Fruit fly (Drosophila melanogaster) whole organism, wandering third instar larva: ENCODE data around the gene mask.

ENCODE experiments used
- Abd-B ChIP-seq: fragments of >200 bp; optimal IDR thresholded peaks from 2 replicates; lab custom pipeline; 2017; ENCODE audit warnings: missing biosample characterization, missing genetic modification characterization
- CG32264 ChIP-seq: fragments of 200-800 bp; sonication (Bioruptor generic); optimal IDR thresholded peaks from 2 replicates; lab custom pipeline; 2016; ENCODE audit warnings: missing biosample characterization, missing genetic modification characterization
- CG9705 ChIP-seq: fragments of 200-800 bp; sonication (Bioruptor generic); optimal IDR thresholded peaks from 2 replicates; lab custom pipeline; 2018; ENCODE audit warnings: missing biosample characterization, mild to moderate bottlenecking, missing genetic modification characterization
- CrebA ChIP-seq: fragments of 200-800 bp; sonication (Bioruptor generic); optimal IDR thresholded peaks from 2 replicates; lab custom pipeline; 2016; ENCODE audit warnings: missing biosample characterization, mild to moderate bottlenecking, missing genetic modification characterization, borderline replicate concordance
- Dfd ChIP-seq: fragments of >200 bp; optimal IDR thresholded peaks from 2 replicates; lab custom pipeline; 2017; ENCODE audit warnings: missing biosample characterization, missing genetic modification characterization
- Dif ChIP-seq: fragments of 200-275, 200-300 bp; sonication (Bioruptor generic); optimal IDR thresholded peaks from 2 replicates; lab custom pipeline; 2018; ENCODE audit warnings: missing biosample characterization, missing genetic modification characterization; ENCODE audit not compliant: partially characterized antibody
- GATAd ChIP-seq: sonication (Bioruptor generic); optimal IDR thresholded peaks from 2 replicates; lab custom pipeline; 2016; ENCODE audit warnings: missing biosample characterization, missing genetic modification characterization
- HLH106 ChIP-seq: fragments of 200-800 bp; optimal IDR thresholded peaks from 3 replicates; lab custom pipeline; 2019; ENCODE audit warnings: missing biosample characterization, mild to moderate bottlenecking, missing genetic modification characterization, moderate library complexity
- Hnf4 ChIP-seq: fragments of 200-800 bp; sonication (Bioruptor generic); optimal IDR thresholded peaks from 2 replicates; lab custom pipeline; 2016; ENCODE audit warnings: missing biosample characterization, mild to moderate bottlenecking, missing genetic modification characterization
- Hr78 ChIP-seq: fragments of >200 bp; optimal IDR thresholded peaks from 2 replicates; lab custom pipeline; 2017; ENCODE audit warnings: missing biosample characterization, missing genetic modification characterization
- Hr83 ChIP-seq: fragments of 200-300 bp; sonication (Bioruptor generic); optimal IDR thresholded peaks from 2 replicates; lab custom pipeline; 2016; ENCODE audit warnings: missing biosample characterization, mild to moderate bottlenecking, missing genetic modification characterization, moderate library complexity; ENCODE audit not compliant: poor library complexity, severe bottlenecking
- Jra ChIP-seq: sonication (Bioruptor generic); optimal IDR thresholded peaks from 2 replicates; lab custom pipeline; 2016; ENCODE audit warnings: missing biosample characterization, missing genetic modification characterization
- Mio ChIP-seq: sonication (Bioruptor generic); optimal IDR thresholded peaks from 2 replicates; lab custom pipeline; 2016; ENCODE audit warnings: missing biosample characterization, missing genetic modification characterization
- Myc ChIP-seq: fragments of >200 bp; optimal IDR thresholded peaks from 2 replicates; lab custom pipeline; 2017
- N ChIP-seq: fragments of >200 bp; optimal IDR thresholded peaks from 2 replicates; lab custom pipeline; 2018; ENCODE audit warnings: missing biosample characterization, missing external identifiers, missing genetic modification characterization
- OdsH ChIP-seq: fragments of 200-800 bp; sonication (Bioruptor generic); optimal IDR thresholded peaks from 2 replicates; lab custom pipeline; 2016; ENCODE audit warnings: missing biosample characterization, mild to moderate bottlenecking, missing genetic modification characterization
- Rel ChIP-seq, 2 experiments: fragments of 200-800 bp; sonication (Bioruptor generic) in 1 of 2; optimal IDR thresholded peaks; 2 replicates in 1 of 2; 3 replicates in 1 of 2; lab custom pipeline; 2016 to 2019; ENCODE audit warnings: mild to moderate bottlenecking in 2 of 2, missing biosample characterization in 2 of 2, missing genetic modification characterization in 2 of 2, moderate library complexity in 1 of 2
- Sp1 ChIP-seq: fragments of 200-800 bp; sonication (Bioruptor generic); optimal IDR thresholded peaks from 3 replicates; lab custom pipeline; 2019; ENCODE audit warnings: missing biosample characterization, mild to moderate bottlenecking, missing genetic modification characterization, moderate library complexity
- Vsx2 ChIP-seq: fragments of 200-300, 225-300 bp; sonication (Bioruptor generic); optimal IDR thresholded peaks from 2 replicates; lab custom pipeline; 2018; ENCODE audit warnings: missing biosample characterization, missing genetic modification characterization; ENCODE audit not compliant: partially characterized antibody
- br ChIP-seq: fragments of 200-800 bp; sonication (Bioruptor generic); optimal IDR thresholded peaks from 2 replicates; lab custom pipeline; 2016; ENCODE audit warnings: missing biosample characterization, missing genetic modification characterization
- brk ChIP-seq: fragments of 200-800 bp; sonication (Bioruptor generic); optimal IDR thresholded peaks from 2 replicates; lab custom pipeline; 2016; ENCODE audit warnings: missing biosample characterization, mild to moderate bottlenecking, missing genetic modification characterization
- dl ChIP-seq, 2 experiments: fragments of 175-275, 200-275 bp in 1 of 2; fragments of 200-275 bp in 1 of 2; sonication (Bioruptor generic); optimal IDR thresholded peaks; lab custom pipeline; 2018; ENCODE audit warnings: mild to moderate bottlenecking in 2 of 2, missing biosample characterization in 2 of 2, missing genetic modification characterization in 2 of 2, moderate library complexity in 2 of 2; ENCODE audit not compliant: partially characterized antibody in 2 of 2, insufficient read depth in 1 of 2
- dmrt93B ChIP-seq: fragments of 200-800 bp; sonication (Bioruptor generic); optimal IDR thresholded peaks from 2 replicates; lab custom pipeline; 2018; ENCODE audit warnings: missing biosample characterization, mild to moderate bottlenecking, missing genetic modification characterization
- dsf ChIP-seq: sonication (Bioruptor generic); optimal IDR thresholded peaks from 2 replicates; lab custom pipeline; 2016; ENCODE audit warnings: missing biosample characterization, missing genetic modification characterization, borderline replicate concordance
- ey ChIP-seq: fragments of 200-800 bp; sonication (Bioruptor generic); optimal IDR thresholded peaks from 2 replicates; lab custom pipeline; 2016; ENCODE audit warnings: missing biosample characterization, missing genetic modification characterization
- foxo ChIP-seq, 2 experiments: fragments of 200-800 bp; sonication (Bioruptor generic); optimal IDR thresholded peaks; 2 replicates in 1 of 2; 3 replicates in 1 of 2; lab custom pipeline; 2016 to 2017; ENCODE audit warnings: missing biosample characterization in 2 of 2, missing genetic modification characterization in 2 of 2
- fru ChIP-seq: fragments of 200-800 bp; sonication (Bioruptor generic); optimal IDR thresholded peaks from 3 replicates; lab custom pipeline; 2016; ENCODE audit warnings: missing biosample characterization, mild to moderate bottlenecking, missing genetic modification characterization
- h ChIP-seq: fragments of 200-800 bp; sonication (Bioruptor generic); optimal IDR thresholded peaks from 3 replicates; lab custom pipeline; 2016; ENCODE audit warnings: missing biosample characterization, mild to moderate bottlenecking, missing genetic modification characterization
- jim ChIP-seq: fragments of 175-275, 200-325 bp; sonication (Bioruptor generic); optimal IDR thresholded peaks from 2 replicates; lab custom pipeline; 2016; ENCODE audit warnings: missing biosample characterization, mild to moderate bottlenecking, missing genetic modification characterization
- lola ChIP-seq: fragments of >200 bp; optimal IDR thresholded peaks from 2 replicates; lab custom pipeline; 2017; ENCODE audit warnings: missing biosample characterization, missing genetic modification characterization
- pan ChIP-seq: fragments of >200 bp; optimal IDR thresholded peaks from 2 replicates; lab custom pipeline; 2017
- psq ChIP-seq: fragments of 200-800 bp; sonication (Bioruptor generic); optimal IDR thresholded peaks from 3 replicates; lab custom pipeline; 2017; ENCODE audit warnings: missing biosample characterization, mild to moderate bottlenecking, missing genetic modification characterization, moderate library complexity
- rgr ChIP-seq: fragments of 200-800 bp; sonication (Bioruptor generic); optimal IDR thresholded peaks from 3 replicates; lab custom pipeline; 2016; ENCODE audit warnings: missing biosample characterization, mild to moderate bottlenecking, missing genetic modification characterization
- sage ChIP-seq: fragments of 200-800 bp; sonication (Bioruptor generic); optimal IDR thresholded peaks from 2 replicates; lab custom pipeline; 2016; ENCODE audit warnings: missing biosample characterization, mild to moderate bottlenecking, missing genetic modification characterization
- sv ChIP-seq: fragments of 200-800 bp; sonication (Bioruptor generic); optimal IDR thresholded peaks from 3 replicates; lab custom pipeline; 2016; ENCODE audit warnings: missing biosample characterization, missing genetic modification characterization
- tai ChIP-seq: sonication (Bioruptor generic); optimal IDR thresholded peaks from 2 replicates; lab custom pipeline; 2016; ENCODE audit warnings: missing biosample characterization, missing genetic modification characterization
- usp ChIP-seq: fragments of >200 bp; optimal IDR thresholded peaks from 2 replicates; lab custom pipeline; 2017; ENCODE audit warnings: missing biosample characterization, missing genetic modification characterization
- woc ChIP-seq: sonication (Bioruptor generic); optimal IDR thresholded peaks from 2 replicates; lab custom pipeline; 2016; ENCODE audit warnings: missing biosample characterization, mild to moderate bottlenecking, missing genetic modification characterization

mask gene

dm6 chr3R:24188619-24189018 is 41.7 kb upstream of the mask start, which contains the start of gene CG5515:
CG5515 (minus strand) TSS chr3R:24188896.
- TF ChIP-seq fru (GFP tag; lab: Kevin White, UChicago) (no peak), CG32264 (no peak), psq (peak; percentile 40), Hr78 (GFP tag; lab: Kevin White, UChicago) (no peak), ey (GFP tag; lab: Kevin White, UChicago) (peak; percentile 63), usp (GFP tag; lab: Kevin White, UChicago) (no peak), N (GFP tag; lab: Kevin White, UChicago) (no peak), CrebA (GFP tag; lab: Kevin White, UChicago) (no peak), dl (GFP tag; optimal IDR thresholded peaks at IDR 0.05; lab: Kevin White, UChicago; ENCODE audit: insufficient read depth in 1 of 2, partially characterized antibody in 2 of 2) (peak; percentile 73 to 95), pan (lab: Kevin White, UChicago) (no peak), Dif (GFP tag; lab: Kevin White, UChicago) (peak; percentile 98), Rel (GFP tag; optimal IDR thresholded peaks at IDR 0.05; lab: Kevin White, UChicago) (no peak), Rel (tag; optimal IDR thresholded peaks at IDR 0.05; lab: Kevin White, UChicago) (no peak), foxo (GFP tag; optimal IDR thresholded peaks at IDR 0.05; lab: Kevin White, UChicago) (peak in 1 of 2 experiments; percentile 79), Dfd (GFP tag; lab: Kevin White, UChicago) (no peak), dsf (GFP tag; lab: Kevin White, UChicago) (peak; percentile 47), Hr83 (GFP tag; lab: Kevin White, UChicago) (no peak), h (GFP tag; lab: Kevin White, UChicago) (no peak), rgr (GFP tag; lab: Kevin White, UChicago) (peak; percentile 76), br (peak; percentile 49), sage (peak; percentile 10), Vsx2 (GFP tag; lab: Kevin White, UChicago) (peak; percentile 100), tai (peak; percentile 82), Hnf4 (GFP tag; lab: Kevin White, UChicago) (no peak), HLH106 (peak; percentile 67), sv (GFP tag; lab: Kevin White, UChicago) (peak; percentile 77), Myc (peak; percentile 19), jim (no peak), Jra (GFP tag; lab: Kevin White, UChicago) (peak; percentile 64), woc (GFP tag; lab: Kevin White, UChicago) (peak; percentile 43), OdsH (GFP tag; lab: Kevin White, UChicago) (peak; percentile 61), Mio (GFP tag; lab: Kevin White, UChicago) (no peak), lola (GFP tag; lab: Kevin White, UChicago) (no peak), dmrt93B (GFP tag; lab: Kevin White, UChicago) (no peak), Sp1 (GFP tag; lab: Kevin White, UChicago) (no peak), GATAd (GFP tag; lab: Kevin White, UChicago) (peak; percentile 15), CG9705 (GFP tag; lab: Kevin White, UChicago) (peak; percentile 32), brk (GFP tag; lab: Kevin White, UChicago) (no peak), Abd-B (GFP tag; lab: Kevin White, UChicago) (no peak)
- TF ChIP-seq, all 38 proteins: peak for 19

- peak; percentile 86 for TF ChIP-seq sage
- no peak for TF ChIP-seq Dfd (GFP tag; lab: Kevin White, UChicago)
- TF ChIP-seq brk (GFP tag; lab: Kevin White, UChicago) = no peak
- TF ChIP-seq Myc = no peak
- TF ChIP-seq GATAd (GFP tag; lab: Kevin White, UChicago) = peak; percentile 83
- TF ChIP-seq br = peak; percentile 89
- no peak for TF ChIP-seq CrebA (GFP tag; lab: Kevin White, UChicago)
- peak; percentile 95 for TF ChIP-seq rgr (GFP tag; lab: Kevin White, UChicago)
- TF ChIP-seq Abd-B (GFP tag; lab: Kevin White, UChicago) = no peak
- no peak for TF ChIP-seq N (GFP tag; lab: Kevin White, UChicago)
- no peak for TF ChIP-seq Hr78 (GFP tag; lab: Kevin White, UChicago)
- TF ChIP-seq tai = no peak
- no peak for TF ChIP-seq dl (GFP tag; optimal IDR thresholded peaks at IDR 0.05; lab: Kevin White, UChicago; ENCODE audit: insufficient read depth in 1 of 2, partially characterized antibody in 2 of 2)
- TF ChIP-seq sv (GFP tag; lab: Kevin White, UChicago) = peak; percentile 88
- TF ChIP-seq pan (lab: Kevin White, UChicago) = no peak
- peak; percentile 94 for TF ChIP-seq fru (GFP tag; lab: Kevin White, UChicago)
- peak; percentile 93 for TF ChIP-seq dmrt93B (GFP tag; lab: Kevin White, UChicago)
- peak; percentile 85 for TF ChIP-seq Jra (GFP tag; lab: Kevin White, UChicago)
- TF ChIP-seq Hnf4 (GFP tag; lab: Kevin White, UChicago) = peak; percentile 93
- peak in 1 of 2 experiments; percentile 97 for TF ChIP-seq foxo (GFP tag; optimal IDR thresholded peaks at IDR 0.05; lab: Kevin White, UChicago)
- TF ChIP-seq dsf (GFP tag; lab: Kevin White, UChicago) = peak; percentile 84
- peak; percentile 94 for TF ChIP-seq OdsH (GFP tag; lab: Kevin White, UChicago)
- peak; percentile 94 for TF ChIP-seq Sp1 (GFP tag; lab: Kevin White, UChicago)
- peak; percentile 48 for TF ChIP-seq Hr83 (GFP tag; lab: Kevin White, UChicago)
- peak; percentile 90 for TF ChIP-seq psq
- peak; percentile 77 for TF ChIP-seq CG32264
- TF ChIP-seq h (GFP tag; lab: Kevin White, UChicago) = peak; percentile 95
- peak; percentile 95 for TF ChIP-seq woc (GFP tag; lab: Kevin White, UChicago)
- TF ChIP-seq lola (GFP tag; lab: Kevin White, UChicago) = no peak
- TF ChIP-seq CG9705 (GFP tag; lab: Kevin White, UChicago) = peak; percentile 96
- TF ChIP-seq HLH106 = peak; percentile 98
- TF ChIP-seq usp (GFP tag; lab: Kevin White, UChicago) = no peak
- TF ChIP-seq Mio (GFP tag; lab: Kevin White, UChicago) = peak; percentile 58
- TF ChIP-seq Rel (GFP tag; optimal IDR thresholded peaks at IDR 0.05; lab: Kevin White, UChicago) = peak; percentile 20
- peak; percentile 84 for TF ChIP-seq Rel (tag; optimal IDR thresholded peaks at IDR 0.05; lab: Kevin White, UChicago)
- peak; percentile 48 for TF ChIP-seq Vsx2 (GFP tag; lab: Kevin White, UChicago)
- peak; percentile 1 for TF ChIP-seq jim
- peak; percentile 93 for TF ChIP-seq ey (GFP tag; lab: Kevin White, UChicago)
- no peak for TF ChIP-seq Dif (GFP tag; lab: Kevin White, UChicago)
- TF ChIP-seq, all 38 proteins: peak for 25
These were observed 36.9 kb upstream of the mask start, which contains the start of the genes SMC6 and CG6204 for dm6 chr3R:24193373-24193879. SMC6 (minus strand) TSS chr3R:24193423. CG6204 (plus strand) TSS chr3R:24193832.
